Fruit fly (Drosophila melanogaster): ENCODE results near the gene Mcm6.
A peak's percentile ranks its signal among the peaks of the same experiment; 100 is the strongest.

- peak; percentile 90 for TF ChIP-seq knrl (GFP tag; IDR thresholded peaks at IDR 0.05; ENCODE audit: partially characterized antibody)
- TF ChIP-seq CG13287 (GFP tag; IDR thresholded peaks at IDR 0.05; ENCODE audit: partially characterized antibody) = peak; percentile 94
- no peak for TF ChIP-seq kay (GFP tag; optimal IDR thresholded peaks at IDR 0.05)
These were observed 3.8 kb downstream of the Mcm6 start, which contains the start of gene Fum1 for dm6 chrX:6677826-6678489.
